Worm (Caenorhabditis elegans) whole organism, L1 larva: ENCODE results near the gene ras-2.
A peak's percentile ranks its signal among the peaks of the same experiment; 100 is the strongest.

Experiments used
- dpl-1 ChIP-seq, 3 experiments: fragments of 150-350 bp in 2 of 3; sonication (generic microtip) in 1 of 3; optimal IDR thresholded peaks; 2 replicates each; lab custom pipeline; 2014 to 2017; ENCODE audit warnings: missing biosample characterization in 3 of 3, missing genetic modification characterization in 3 of 3, missing genetic modification reagents in 3 of 3
- efl-1 ChIP-seq, 4 experiments: fragments of 150-350 bp; optimal IDR thresholded peaks in 3 of 4; peaks in 1 of 4; 1 replicate in 1 of 4; 2 replicates in 3 of 4; lab custom pipeline; 2014; ENCODE audit warnings: missing biosample characterization in 2 of 4, missing genetic modification characterization in 2 of 4, missing genetic modification reagents in 2 of 4
- fkh-10 ChIP-seq: sonication (generic microtip); optimal IDR thresholded peaks from 2 replicates; lab custom pipeline; 2017; ENCODE audit warnings: missing biosample characterization, missing genetic modification reagents, missing genetic modification characterization
- lin-13 ChIP-seq: fragments of 150-350 bp; optimal IDR thresholded peaks from 2 replicates; lab custom pipeline; 2014; ENCODE audit warnings: missing biosample characterization, missing genetic modification reagents, missing genetic modification characterization
- mdl-1 ChIP-seq, 2 experiments: fragments of 150-350 bp; optimal IDR thresholded peaks; 2 replicates each; lab custom pipeline; 2014 to 2017; ENCODE audit warnings: missing biosample characterization in 2 of 2, missing genetic modification characterization in 2 of 2, inconsistent platforms in 1 of 2
- nhr-11 ChIP-seq: fragments of 150-350 bp; optimal IDR thresholded peaks from 2 replicates; lab custom pipeline; 2014; ENCODE audit warnings: missing biosample characterization, missing genetic modification characterization
- nhr-12 ChIP-seq: sonication (generic microtip); optimal IDR thresholded peaks from 2 replicates; lab custom pipeline; 2017; ENCODE audit warnings: missing biosample characterization, missing genetic modification characterization
- pag-3 ChIP-seq: sonication (generic microtip); optimal IDR thresholded peaks from 2 replicates; lab custom pipeline; 2017; ENCODE audit warnings: missing genetic modification characterization, mild to moderate bottlenecking, missing compliant biosample characterization, antibody characterized with exemption, borderline replicate concordance; ENCODE audit not compliant: insufficient read depth
- rnt-1 ChIP-seq: sonication (generic microtip); optimal IDR thresholded peaks from 2 replicates; lab custom pipeline; 2016; ENCODE audit warnings: mild to moderate bottlenecking, missing genetic modification characterization, moderate library complexity, missing compliant biosample characterization
- skn-1 ChIP-seq: fragments of 150-350 bp; optimal IDR thresholded peaks from 2 replicates; lab custom pipeline; 2014; ENCODE audit warnings: missing biosample characterization, missing genetic modification characterization
- sptf-1 ChIP-seq: fragments of 150-350 bp; optimal IDR thresholded peaks from 2 replicates; lab custom pipeline; 2014; ENCODE audit warnings: missing biosample characterization, missing genetic modification characterization
- unc-130 ChIP-seq: fragments of 150-350 bp; optimal IDR thresholded peaks from 2 replicates; lab custom pipeline; 2017; ENCODE audit warnings: missing biosample characterization, missing genetic modification characterization, inconsistent platforms
- zag-1 ChIP-seq: fragments of 150-350 bp; optimal IDR thresholded peaks from 2 replicates; lab custom pipeline; 2014; ENCODE audit warnings: missing biosample characterization, missing genetic modification characterization
- ztf-4 ChIP-seq: fragments of 150-350 bp; optimal IDR thresholded peaks from 2 replicates; lab custom pipeline; 2014; ENCODE audit warnings: missing biosample characterization, missing genetic modification characterization

DNA sequence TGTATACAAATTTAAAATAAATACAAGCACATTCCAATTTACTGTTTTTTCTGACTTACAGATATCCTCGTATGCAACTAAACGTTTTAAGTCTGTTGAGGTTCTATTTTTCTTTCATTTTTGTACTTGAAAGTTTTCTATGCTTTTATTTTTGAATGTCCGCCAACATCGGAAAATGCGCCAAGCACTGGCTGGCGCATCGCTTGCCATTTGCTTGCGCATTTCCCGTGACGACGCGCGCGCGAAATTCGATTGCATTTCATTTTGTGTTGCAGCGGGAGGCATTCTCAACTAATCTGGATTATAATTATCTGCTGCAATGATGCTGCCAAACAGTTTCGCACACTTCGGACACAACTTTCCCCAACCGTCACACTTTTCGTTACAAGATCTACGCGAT lies 17.1 kb upstream of the ras-2 start, which contains the start of gene fbxl-2:
- TF ChIP-seq dpl-1 (GFP tag; optimal IDR thresholded peaks at IDR 0.05; lab: Kevin White, UChicago) (peak; percentile 99 to 100 (median 100)), skn-1 (tag; lab: Kevin White, UChicago) (peak; percentile 96), fkh-10 (GFP tag; lab: Kevin White, UChicago) (peak; percentile 80), unc-130 (tag; lab: Kevin White, UChicago) (peak; percentile 95), mdl-1 (tag; optimal IDR thresholded peaks at IDR 0.05; lab: Kevin White, UChicago) (peak in 1 of 2 experiments; percentile 79), sptf-1 (tag; lab: Kevin White, UChicago) (no peak), pag-3 (tag; lab: Kevin White, UChicago) (no peak), zag-1 (no peak), rnt-1 (tag; lab: Kevin White, UChicago) (peak; percentile 99), nhr-12 (peak; percentile 3), efl-1 (optimal IDR thresholded peaks at IDR 0.05; lab: Kevin White, UChicago) (peak; percentile 92 to 100), efl-1 (GFP tag; optimal IDR thresholded peaks at IDR 0.05 in 1 of 2; lab: Kevin White, UChicago) (peak; percentile 99 to 100), ztf-4 (tag; lab: Kevin White, UChicago) (peak; percentile 91), lin-13 (GFP tag; lab: Kevin White, UChicago) (peak; percentile 96), nhr-11 (peak; percentile 85)
